Fruit fly (Drosophila melanogaster): ENCODE results near the gene rtp.

Gene rtp

dm6 chr3R:5217278-5217714, 19.8 kb downstream of the rtp start, which contains the start of gene cno (continued):
- peak; percentile 27; the same call in 1 of the 2 replicates for TF ChIP-seq Rfx (GFP tag; IDR thresholded peaks at IDR 0.05)
- peak; percentile 48; the same call in 1 of the 2 replicates for TF ChIP-seq CG42726 (GFP tag; IDR thresholded peaks at IDR 0.05; ENCODE audit: partially characterized antibody)
- TF ChIP-seq jumu (GFP tag; optimal IDR thresholded peaks at IDR 0.05) = no peak
- TF ChIP-seq Pdp1 (GFP tag; optimal IDR thresholded peaks at IDR 0.05) = peak in 1 of 2 experiments; percentile 60
- TF ChIP-seq bcd (GFP tag; optimal IDR thresholded peaks at IDR 0.05) = peak; percentile 2
- peak; percentile 95 for TF ChIP-seq pzg (GFP tag; optimal IDR thresholded peaks at IDR 0.05)
- TF ChIP-seq CG8924 (tag; optimal IDR thresholded peaks at IDR 0.05) = peak; percentile 66
- peak; percentile 64 for TF ChIP-seq CG13287 (GFP tag; IDR thresholded peaks at IDR 0.05; ENCODE audit: partially characterized antibody)
- peak; percentile 65 for TF ChIP-seq Ets97D (GFP tag; optimal IDR thresholded peaks at IDR 0.05)
- TF ChIP-seq salm (tag; optimal IDR thresholded peaks at IDR 0.05) = peak; percentile 39
- peak; percentile 59 for TF ChIP-seq BEAF-32 (GFP tag; optimal IDR thresholded peaks at IDR 0.05)
- peak; percentile 21 for TF ChIP-seq Max (GFP tag; optimal IDR thresholded peaks at IDR 0.05)
- peak; percentile 67 for TF ChIP-seq CG15601 (tag; optimal IDR thresholded peaks at IDR 0.05)
- peak; percentile 17 for TF ChIP-seq CG12769 (tag; optimal IDR thresholded peaks at IDR 0.05)
- peak; percentile 26 for TF ChIP-seq B-H2 (GFP tag; optimal IDR thresholded peaks at IDR 0.05)
- TF ChIP-seq CG7271 (tag; optimal IDR thresholded peaks at IDR 0.05) = peak; percentile 55
- peak in 1 of 3 experiments; percentile 76 for TF ChIP-seq Stat92E (GFP tag; optimal IDR thresholded peaks at IDR 0.05)
- TF ChIP-seq CG13624 (GFP tag; optimal IDR thresholded peaks at IDR 0.05) = peak; percentile 44
- TF ChIP-seq ewg (GFP tag; optimal IDR thresholded peaks at IDR 0.05) = peak; percentile 80
- peak; percentile 61 for TF ChIP-seq CG17829 (tag; optimal IDR thresholded peaks at IDR 0.05)
- peak; percentile 85 for TF ChIP-seq E2f2 (GFP tag; IDR thresholded peaks at IDR 0.05)
- no peak for TF ChIP-seq CG31388 (GFP tag; optimal IDR thresholded peaks at IDR 0.05)
- 0 out of 3 replicates have a peak, but pooled peaks have one; percentile 27 for TF ChIP-seq so (GFP tag; IDR thresholded peaks at IDR 0.05)
- peak; percentile 45 for TF ChIP-seq Dref (GFP tag; IDR thresholded peaks at IDR 0.05)
- TF ChIP-seq CG15696 (tag; optimal IDR thresholded peaks at IDR 0.05) = peak; percentile 2
- peak; percentile 4 to 19 for TF ChIP-seq bsh (GFP tag; optimal IDR thresholded peaks at IDR 0.05)
- TF ChIP-seq CG2116 (GFP tag; optimal IDR thresholded peaks at IDR 0.05) = peak; percentile 47
- peak; percentile 45 for TF ChIP-seq HmgD (GFP tag; optimal IDR thresholded peaks at IDR 0.05)
- peak; percentile 21 for TF ChIP-seq PHDP (tag; optimal IDR thresholded peaks at IDR 0.05)
- TF ChIP-seq HLHmδ (GFP tag; optimal IDR thresholded peaks at IDR 0.05) = peak; percentile 87
- TF ChIP-seq slp2 (GFP tag; optimal IDR thresholded peaks at IDR 0.05) = no peak
- TF ChIP-seq yki (optimal IDR thresholded peaks at IDR 0.05) = no peak
- peak; percentile 81 for TF ChIP-seq Dp (GFP tag; optimal IDR thresholded peaks at IDR 0.05)
- TF ChIP-seq CG3726 (GFP tag; IDR thresholded peaks at IDR 0.05) = no peak; the same call in 2 of the 3 replicates
- peak; percentile 33 for TF ChIP-seq CG10543 (GFP tag; optimal IDR thresholded peaks at IDR 0.05)
- TF ChIP-seq vvl (GFP tag; IDR thresholded peaks at IDR 0.05) = peak; percentile 35; the same call in 1 of the 2 replicates
- TF ChIP-seq ci (GFP tag; IDR thresholded peaks at IDR 0.05) = peak; percentile 74; the same call in 2 of the 3 replicates
- peak; percentile 10 for TF ChIP-seq sug (tag; optimal IDR thresholded peaks at IDR 0.05)
- peak; percentile 28 for TF ChIP-seq ems (GFP tag; optimal IDR thresholded peaks at IDR 0.05)
- peak; percentile 56 for TF ChIP-seq HmgZ (tag; optimal IDR thresholded peaks at IDR 0.05)
- no peak for TF ChIP-seq Sox100B (GFP tag; optimal IDR thresholded peaks at IDR 0.05)
- peak in 1 of 2 experiments; percentile 18 for TF ChIP-seq dpn (GFP tag; optimal IDR thresholded peaks at IDR 0.05)
- peak; percentile 52 for TF ChIP-seq Sry-δ (GFP tag; optimal IDR thresholded peaks at IDR 0.05)
- TF ChIP-seq rib (GFP tag; IDR thresholded peaks at IDR 0.05) = peak; percentile 82
- TF ChIP-seq nerfin-1 (tag; optimal IDR thresholded peaks at IDR 0.05) = peak; percentile 19
- TF ChIP-seq gfzf (GFP tag; optimal IDR thresholded peaks at IDR 0.05) = peak; percentile 100
- TF ChIP-seq CG4360 (GFP tag; IDR thresholded peaks at IDR 0.05) = peak; percentile 48; the same call in 1 of the 2 replicates
- peak in 1 of 2 experiments; percentile 11 for TF ChIP-seq chif (GFP tag; optimal IDR thresholded peaks at IDR 0.05)
- peak; percentile 50; the same call in 1 of the 3 replicates for TF ChIP-seq CG34422 (GFP tag; IDR thresholded peaks at IDR 0.05)
